Fruit fly (Drosophila melanogaster) whole organism, prepupa: Measurements from ENCODE around the gene mRpL16.

Experiments
- Blimp-1 ChIP-seq: fragments of 200-800 bp; sonication (Bioruptor generic); optimal IDR thresholded peaks from 3 replicates; lab custom pipeline; 2017; ENCODE audit warnings: missing biosample characterization, missing genetic modification characterization, mild to moderate bottlenecking, moderate library complexity, missing genetic modification reagents
- CG31627 ChIP-seq: fragments of 200-800 bp; sonication (Bioruptor generic); optimal IDR thresholded peaks from 3 replicates; lab custom pipeline; 2016; ENCODE audit warnings: missing biosample characterization, missing genetic modification characterization
- CG32006 ChIP-seq: fragments of 200-800 bp; sonication (Bioruptor generic); optimal IDR thresholded peaks from 3 replicates; lab custom pipeline; 2017; ENCODE audit warnings: missing biosample characterization, mild to moderate bottlenecking, missing genetic modification characterization
- CG4318 ChIP-seq: fragments of 200-800 bp; sonication (Bioruptor generic); optimal IDR thresholded peaks from 3 replicates; lab custom pipeline; 2017; ENCODE audit warnings: missing biosample characterization, mild to moderate bottlenecking, missing genetic modification characterization
- Gug ChIP-seq: fragments of 200-800 bp; sonication (Bioruptor generic); IDR thresholded peaks from 2 replicates; pipeline ENCODE4 v1.3.6; 2022; ENCODE audit warnings: missing biosample characterization, missing genetic modification characterization
- Lpt ChIP-seq: fragments of 200-800 bp; sonication (Bioruptor generic); optimal IDR thresholded peaks from 3 replicates; lab custom pipeline; 2016; ENCODE audit warnings: missing biosample characterization, missing genetic modification characterization
- fkh ChIP-seq: fragments of 200-800 bp; sonication (Bioruptor generic); optimal IDR thresholded peaks from 3 replicates; lab custom pipeline; 2017; ENCODE audit warnings: missing biosample characterization, mild to moderate bottlenecking, missing genetic modification characterization, moderate library complexity
- pdm3 ChIP-seq: fragments of 200-800 bp; sonication (Bioruptor generic); optimal IDR thresholded peaks from 3 replicates; lab custom pipeline; 2016; ENCODE audit warnings: missing biosample characterization, missing genetic modification characterization

dm6 chrX:1900123-1900818 lies 10.2 kb downstream of the mRpL16 start, which contains the start of gene arm:
- TF ChIP-seq fkh (GFP tag; lab: Kevin White, UChicago) (peak; percentile 36), pdm3 (GFP tag; lab: Kevin White, UChicago) (peak; percentile 42), Gug (GFP tag; lab: Robert Waterston, UW) (no peak), CG32006 (peak; percentile 18), Blimp-1 (GFP tag; lab: Kevin White, UChicago) (no peak), Lpt (GFP tag; lab: Kevin White, UChicago) (no peak), CG31627 (GFP tag; lab: Kevin White, UChicago) (peak; percentile 0), CG4318 (no peak)
